Fruit fly (Drosophila melanogaster): ENCODE data around the gene Ir40a.

The Ir40a gene

dm6 chr2L:22214276-22214675 lies at the start of gene Ir40a:
Gene Ir40a (minus strand): TSS chr2L:22214376.
- TF ChIP-seq CTCF (optimal IDR thresholded peaks at IDR 0.05), result no peak
- TF ChIP-seq CG8478 (optimal IDR thresholded peaks at IDR 0.05), result no peak

dm6 chr2L:22261047-22261446 lies 46.9 kb upstream of the Ir40a start:
- no peak for TF ChIP-seq CG8478 (optimal IDR thresholded peaks at IDR 0.05)
- TF ChIP-seq CTCF (optimal IDR thresholded peaks at IDR 0.05), result no peak

dm6 chr2L:22249570-22250274 lies 35.5 kb upstream of the Ir40a start, which contains the start of gene Tif-IA:
Gene Tif-IA (plus strand): TSS chr2L:22249876.
- no peak for TF ChIP-seq CTCF (optimal IDR thresholded peaks at IDR 0.05)
- TF ChIP-seq CG8478 (optimal IDR thresholded peaks at IDR 0.05), result no peak

- no peak for TF ChIP-seq CTCF (optimal IDR thresholded peaks at IDR 0.05)
- no peak for TF ChIP-seq CG8478 (optimal IDR thresholded peaks at IDR 0.05)
Measured at dm6 chr2L:22248230-22248629, 34.1 kb upstream of the Ir40a start.

dm6 chr2L:22247455-22248058 lies 33.4 kb upstream of the Ir40a start, which contains the start of gene RpL21:
Gene RpL21 (minus strand): TSS chr2L:22247875.
- TF ChIP-seq CG8478 (optimal IDR thresholded peaks at IDR 0.05), result no peak
- no peak for TF ChIP-seq CTCF (optimal IDR thresholded peaks at IDR 0.05)

- TF ChIP-seq CTCF (optimal IDR thresholded peaks at IDR 0.05) (peak in 1 of 2 experiments; percentile 28), CG8478 (optimal IDR thresholded peaks at IDR 0.05) (no peak)
Measured at dm6 chr2L:22239611-22240219, 25.5 kb upstream of the Ir40a start, which contains the start of gene Nubpl. Gene Nubpl (plus strand): TSS chr2L:22239916.

- TF ChIP-seq CG8478 (optimal IDR thresholded peaks at IDR 0.05), result no peak
- no peak for TF ChIP-seq CTCF (optimal IDR thresholded peaks at IDR 0.05)
Measured at dm6 chr2L:22176398-22176797, 37.8 kb downstream of the Ir40a start.

dm6 chr2L:22175101-22175500 lies 39.1 kb downstream of the Ir40a start, which contains the start of gene CG3635:
Gene CG3635 (plus strand): TSS chr2L:22175415.
- TF ChIP-seq CTCF (optimal IDR thresholded peaks at IDR 0.05) (no peak), CG8478 (optimal IDR thresholded peaks at IDR 0.05) (no peak)

dm6 chr2L:22169044-22169515 lies 45.1 kb downstream of the Ir40a start, which contains the start of gene Clamp:
Gene Clamp (minus strand): TSS chr2L:22169143.
- TF ChIP-seq CG8478 (optimal IDR thresholded peaks at IDR 0.05) (no peak), CTCF (optimal IDR thresholded peaks at IDR 0.05) (no peak)

dm6 chr2L:22168559-22169027 lies 45.6 kb downstream of the Ir40a start:
- TF ChIP-seq CTCF (optimal IDR thresholded peaks at IDR 0.05), result no peak

- TF ChIP-seq CG8478 (optimal IDR thresholded peaks at IDR 0.05), result no peak
- TF ChIP-seq CTCF (optimal IDR thresholded peaks at IDR 0.05), result no peak
Measured at dm6 chr2L:22163302-22163701, 50.9 kb downstream of the Ir40a start.

- TF ChIP-seq CTCF (optimal IDR thresholded peaks at IDR 0.05) (no peak), CG8478 (optimal IDR thresholded peaks at IDR 0.05) (no peak)
Measured at dm6 chr2L:22159800-22160199, 54.4 kb downstream of the Ir40a start.

dm6 chr2L:22153246-22153645 lies 60.9 kb downstream of the Ir40a start:
- no peak for TF ChIP-seq CTCF (optimal IDR thresholded peaks at IDR 0.05)

- TF ChIP-seq CTCF (optimal IDR thresholded peaks at IDR 0.05) (no peak), CG8478 (optimal IDR thresholded peaks at IDR 0.05) (no peak)
Measured at dm6 chr2L:22151323-22151722, 62.9 kb downstream of the Ir40a start, which contains the start of gene dunk. Gene dunk (plus strand): TSS chr2L:22151623.

dm6 chr2L:22148713-22149112 lies 65.5 kb downstream of the Ir40a start:
- TF ChIP-seq CG8478 (optimal IDR thresholded peaks at IDR 0.05), result no peak
- TF ChIP-seq CTCF (optimal IDR thresholded peaks at IDR 0.05), result no peak
